Fruit fly (Drosophila melanogaster) whole organism, embryonic: ENCODE results near the gene Vps13D.
A peak's percentile ranks its signal among the peaks of the same experiment; 100 is the strongest.

Experiments used
- BEAF-32 ChIP-seq: fragments of 200-800 bp; sonication (Bioruptor generic); optimal IDR thresholded peaks from 3 replicates; lab custom pipeline; 2017; ENCODE audit warnings: missing biosample characterization, missing genetic modification characterization, mild to moderate bottlenecking, moderate library complexity, missing genetic modification reagents
- CG10147 ChIP-seq: fragments of 200-800 bp; sonication (Bioruptor generic); optimal IDR thresholded peaks from 2 replicates; lab custom pipeline; 2019; ENCODE audit warnings: missing biosample characterization, mild to moderate bottlenecking, missing genetic modification characterization, moderate library complexity
- CG11695 ChIP-seq: fragments of 200-800 bp; sonication (Bioruptor generic); IDR thresholded peaks from 3 replicates; pipeline ENCODE4 v1.3.6; 2022; ENCODE audit warnings: missing biosample characterization, missing genetic modification characterization
- CG11696 ChIP-seq: fragments of 200-800 bp; sonication (Bioruptor generic); IDR thresholded peaks from 2 replicates; pipeline ENCODE4 v1.3.6; 2022; ENCODE audit warnings: missing biosample characterization, missing genetic modification characterization
- CG12236 ChIP-seq: fragments of 200-800 bp; sonication (Bioruptor generic); optimal IDR thresholded peaks from 2 replicates; lab custom pipeline; 2016; ENCODE audit warnings: missing biosample characterization, missing genetic modification characterization
- CG12391 ChIP-seq: fragments of 200-800 bp; sonication (Bioruptor generic); optimal IDR thresholded peaks from 3 replicates; lab custom pipeline; 2018; ENCODE audit warnings: missing biosample characterization, mild to moderate bottlenecking, missing genetic modification characterization, moderate library complexity
- CG15601 ChIP-seq: fragments of 200-800 bp; sonication (Bioruptor generic); optimal IDR thresholded peaks from 3 replicates; lab custom pipeline; 2019; ENCODE audit warnings: missing biosample characterization, mild to moderate bottlenecking, missing genetic modification characterization, moderate library complexity
- CG2889 ChIP-seq: fragments of 200-800 bp; sonication (Bioruptor generic); IDR thresholded peaks from 3 replicates; pipeline ENCODE4 v1.3.6; 2022; ENCODE audit warnings: missing biosample characterization, missing genetic modification characterization
- CG3163 ChIP-seq: fragments of 200-800 bp; sonication (Bioruptor generic); optimal IDR thresholded peaks from 3 replicates; lab custom pipeline; 2016; ENCODE audit warnings: missing biosample characterization, missing genetic modification characterization
- CG3281 ChIP-seq: fragments of 200-800 bp; sonication (Bioruptor generic); optimal IDR thresholded peaks from 3 replicates; lab custom pipeline; 2017; ENCODE audit warnings: missing biosample characterization, mild to moderate bottlenecking, missing genetic modification characterization
- CG34422 ChIP-seq: fragments of 200-800 bp; sonication (Bioruptor generic); IDR thresholded peaks from 3 replicates; pipeline ENCODE4 v1.3.6; 2022; ENCODE audit warnings: missing biosample characterization, missing genetic modification characterization
- CG4328 ChIP-seq: fragments of 200-800 bp; sonication (Bioruptor generic); optimal IDR thresholded peaks from 3 replicates; lab custom pipeline; 2017; ENCODE audit warnings: missing biosample characterization, missing genetic modification reagents, missing genetic modification characterization
- CG7745 ChIP-seq: fragments of 200-800 bp; sonication (Bioruptor generic); optimal IDR thresholded peaks from 2 replicates; lab custom pipeline; 2018; ENCODE audit warnings: missing biosample characterization, mild to moderate bottlenecking, missing genetic modification characterization, moderate library complexity
- CG7928 ChIP-seq: fragments of 200-800 bp; sonication (Bioruptor generic); optimal IDR thresholded peaks from 2 replicates; lab custom pipeline; 2017; ENCODE audit warnings: missing biosample characterization, mild to moderate bottlenecking, missing genetic modification characterization
- CG8089 ChIP-seq: fragments of 200-800 bp; sonication (Bioruptor generic); optimal IDR thresholded peaks from 3 replicates; lab custom pipeline; 2016; ENCODE audit warnings: missing biosample characterization, missing genetic modification characterization
- CG9797 ChIP-seq: fragments of 200-800 bp; sonication (Bioruptor generic); optimal IDR thresholded peaks from 3 replicates; lab custom pipeline; 2018; ENCODE audit warnings: missing biosample characterization, mild to moderate bottlenecking, missing genetic modification characterization
- CrebB ChIP-seq: fragments of 200-800 bp; sonication (Bioruptor generic); optimal IDR thresholded peaks from 3 replicates; lab custom pipeline; 2018; ENCODE audit warnings: missing biosample characterization, mild to moderate bottlenecking, missing genetic modification characterization
- Dfd ChIP-seq, 2 experiments: fragments of >200 bp; optimal IDR thresholded peaks; 2 replicates each; lab custom pipeline; 2017; ENCODE audit warnings: missing biosample characterization in 2 of 2, missing genetic modification characterization in 2 of 2
- Dll ChIP-seq: fragments of 200-800 bp; sonication (Bioruptor generic); IDR thresholded peaks from 4 replicates; pipeline ENCODE4 v1.3.6; 2022; ENCODE audit warnings: missing biosample characterization, missing genetic modification characterization; ENCODE audit not compliant: partially characterized antibody
- Dref ChIP-seq: fragments of 200-800 bp; sonication (Bioruptor generic); IDR thresholded peaks from 2 replicates; pipeline ENCODE4 v1.3.6; 2022; ENCODE audit warnings: missing biosample characterization, missing genetic modification characterization
- Eip74EF ChIP-seq, 2 experiments: fragments of 200-800 bp in 1 of 2; fragments of >200 bp in 1 of 2; sonication (Bioruptor generic) in 1 of 2; optimal IDR thresholded peaks; 2 replicates each; lab custom pipeline; 2017 to 2019; ENCODE audit warnings: missing biosample characterization in 2 of 2, missing genetic modification characterization in 2 of 2, mild to moderate bottlenecking in 1 of 2, moderate library complexity in 1 of 2
- Elba2 ChIP-seq: fragments of 200-800 bp; sonication (Bioruptor generic); optimal IDR thresholded peaks from 3 replicates; lab custom pipeline; 2016; ENCODE audit warnings: missing biosample characterization, missing genetic modification characterization
- Ets97D ChIP-seq: fragments of 200-800 bp; sonication (Bioruptor generic); optimal IDR thresholded peaks from 3 replicates; lab custom pipeline; 2016; ENCODE audit warnings: missing biosample characterization, missing genetic modification characterization
- Jarid2 ChIP-seq: fragments of 200-800 bp; sonication (Bioruptor generic); optimal IDR thresholded peaks from 3 replicates; lab custom pipeline; 2017; ENCODE audit warnings: mild to moderate bottlenecking, missing biosample characterization, missing genetic modification reagents, missing genetic modification characterization
- Side ChIP-seq: fragments of 200-800 bp; sonication (Bioruptor generic); optimal IDR thresholded peaks from 2 replicates; lab custom pipeline; 2016; ENCODE audit warnings: missing biosample characterization, missing genetic modification characterization
- Sry-δ ChIP-seq: fragments of 200-800 bp; sonication (Bioruptor generic); optimal IDR thresholded peaks from 2 replicates; lab custom pipeline; 2016; ENCODE audit warnings: missing biosample characterization, missing genetic modification characterization
- abd-A ChIP-seq: fragments of 200-800 bp; sonication (Bioruptor generic); optimal IDR thresholded peaks from 3 replicates; lab custom pipeline; 2019; ENCODE audit warnings: missing biosample characterization, mild to moderate bottlenecking, missing genetic modification characterization, moderate library complexity
- ac ChIP-seq: fragments of 200-800 bp; sonication (Bioruptor generic); optimal IDR thresholded peaks from 3 replicates; lab custom pipeline; 2017; ENCODE audit warnings: missing biosample characterization, mild to moderate bottlenecking, missing genetic modification characterization
- ara ChIP-seq: fragments of 200-800 bp; sonication (Bioruptor generic); IDR thresholded peaks from 2 replicates; pipeline ENCODE4 v1.3.6; 2022; ENCODE audit warnings: missing biosample characterization, missing genetic modification characterization
- bab2 ChIP-seq: fragments of 200-800 bp; sonication (Bioruptor generic); optimal IDR thresholded peaks from 2 replicates; lab custom pipeline; 2016; ENCODE audit warnings: missing biosample characterization, missing genetic modification characterization
- bbx ChIP-seq: fragments of 200-800 bp; sonication (Bioruptor generic); IDR thresholded peaks from 2 replicates; pipeline ENCODE4 v1.3.6; 2022; ENCODE audit warnings: missing biosample characterization, missing genetic modification characterization; ENCODE audit not compliant: partially characterized antibody
- br ChIP-seq: fragments of >200 bp; optimal IDR thresholded peaks from 2 replicates; lab custom pipeline; 2017
- crc ChIP-seq: fragments of 200-800 bp; sonication (Bioruptor generic); optimal IDR thresholded peaks from 2 replicates; lab custom pipeline; 2016; ENCODE audit warnings: missing biosample characterization, missing genetic modification characterization
- dpn ChIP-seq, 2 experiments: fragments of 200-800 bp; sonication (Bioruptor generic); optimal IDR thresholded peaks; 3 replicates each; lab custom pipeline; 2016; ENCODE audit warnings: missing biosample characterization in 2 of 2, missing genetic modification characterization in 2 of 2
- emc ChIP-seq: fragments of 200-800 bp; sonication (Bioruptor generic); optimal IDR thresholded peaks from 2 replicates; lab custom pipeline; 2016; ENCODE audit warnings: missing biosample characterization, missing genetic modification characterization
- gce ChIP-seq: fragments of 200-800 bp; sonication (Bioruptor generic); IDR thresholded peaks from 3 replicates; pipeline ENCODE4 v1.3.6; 2022; ENCODE audit warnings: missing biosample characterization, missing genetic modification characterization
- hb ChIP-seq: fragments of 200-800 bp; sonication (Bioruptor generic); IDR thresholded peaks from 3 replicates; pipeline ENCODE4 v1.3.6; 2022; ENCODE audit warnings: missing biosample characterization, missing genetic modification characterization; ENCODE audit not compliant: partially characterized antibody
- hbn ChIP-seq: fragments of 200-800 bp; sonication (Bioruptor generic); IDR thresholded peaks from 2 replicates; pipeline ENCODE4 v1.3.6; 2022; ENCODE audit warnings: missing biosample characterization, missing genetic modification characterization; ENCODE audit not compliant: partially characterized antibody
- hth ChIP-seq: fragments of >200 bp; optimal IDR thresholded peaks from 2 replicates; lab custom pipeline; 2017; ENCODE audit warnings: inconsistent platforms
- jigr1 ChIP-seq: fragments of 200-800 bp; sonication (Bioruptor generic); IDR thresholded peaks from 3 replicates; pipeline ENCODE4 v1.3.6; 2022; ENCODE audit warnings: missing biosample characterization, missing genetic modification characterization
- kni ChIP-seq: fragments of 200-800 bp; sonication (Bioruptor generic); optimal IDR thresholded peaks from 3 replicates; lab custom pipeline; 2017; ENCODE audit warnings: mild to moderate bottlenecking, missing biosample characterization, missing genetic modification reagents, missing genetic modification characterization
- knrl ChIP-seq: fragments of 200-800 bp; sonication (Bioruptor generic); IDR thresholded peaks from 3 replicates; pipeline ENCODE4 v1.3.6; 2022; ENCODE audit warnings: missing biosample characterization, missing genetic modification characterization; ENCODE audit not compliant: partially characterized antibody
- nerfin-2 ChIP-seq: fragments of 200-800 bp; sonication (Bioruptor generic); IDR thresholded peaks from 2 replicates; pipeline ENCODE4 v1.3.6; 2022; ENCODE audit warnings: missing biosample characterization, missing genetic modification characterization; ENCODE audit not compliant: partially characterized antibody
- onecut ChIP-seq: fragments of 200-800 bp; sonication (Bioruptor generic); IDR thresholded peaks from 2 replicates; pipeline ENCODE4 v1.3.6; 2022; ENCODE audit warnings: missing biosample characterization, missing genetic modification characterization
- org-1 ChIP-seq: fragments of 200-800 bp; sonication (Bioruptor generic); optimal IDR thresholded peaks from 2 replicates; lab custom pipeline; 2017; ENCODE audit warnings: missing biosample characterization, missing genetic modification characterization
- peb ChIP-seq: fragments of 200-800 bp; sonication (Bioruptor generic); IDR thresholded peaks from 2 replicates; pipeline ENCODE4 v1.3.6; 2022; ENCODE audit warnings: missing biosample characterization, missing genetic modification characterization
- ssp ChIP-seq: fragments of 200-800 bp; sonication (Bioruptor generic); IDR thresholded peaks from 2 replicates; pipeline ENCODE4 v1.3.6; 2022; ENCODE audit warnings: missing biosample characterization, missing genetic modification characterization
- tll ChIP-seq, 2 experiments: fragments of 200-800 bp in 1 of 2; fragments of >200 bp in 1 of 2; sonication (Bioruptor generic) in 1 of 2; optimal IDR thresholded peaks; 2 replicates each; lab custom pipeline; 2017 to 2019; ENCODE audit warnings: missing biosample characterization in 2 of 2, missing genetic modification characterization in 2 of 2, mild to moderate bottlenecking in 1 of 2, moderate library complexity in 1 of 2
- zf30C ChIP-seq: fragments of 200-800 bp; sonication (Bioruptor generic); optimal IDR thresholded peaks from 3 replicates; lab custom pipeline; 2018; ENCODE audit warnings: missing biosample characterization, mild to moderate bottlenecking, missing genetic modification characterization

Gene Vps13D

dm6 chr3L:12804730-12805170, 49.9 kb downstream of the Vps13D start, which contains the start of gene Atg1 (continued):
- TF ChIP-seq CG34422 (GFP tag; lab: Robert Waterston, UW) (peak; percentile 36; the same call in 1 of the 3 replicates), CG12391 (tag; lab: Kevin White, UChicago) (no peak), ssp (GFP tag; lab: Robert Waterston, UW) (no peak), CG2889 (GFP tag; lab: Robert Waterston, UW) (no peak), nerfin-2 (GFP tag; lab: Robert Waterston, UW) (peak; percentile 19; the same call in 1 of the 2 replicates), Dref (GFP tag; lab: Robert Waterston, UW) (no peak), gce (GFP tag; lab: Robert Waterston, UW) (no peak), org-1 (no peak), br (lab: Kevin White, UChicago) (no peak), CG11695 (GFP tag; lab: Robert Waterston, UW) (0 out of 3 replicates have a peak, but pooled peaks have one; percentile 33), onecut (GFP tag; lab: Robert Waterston, UW) (no peak; the same call in 1 of the 2 replicates), CG11696 (no peak), Ets97D (GFP tag; lab: Kevin White, UChicago) (no peak), CG3281 (GFP tag; lab: Kevin White, UChicago) (no peak), abd-A (tag; lab: Kevin White, UChicago) (no peak), Side (GFP tag; lab: Kevin White, UChicago) (peak; percentile 38), peb (GFP tag; lab: Robert Waterston, UW) (no peak), emc (GFP tag; lab: Kevin White, UChicago) (no peak)

dm6 chr3L:12805660-12806289, 50.9 kb downstream of the Vps13D start, which contains the start of gene Sap130:
Gene Sap130, plus strand, starts transcription at chr3L:12805902.
- TF ChIP-seq CG8089 = no peak
- TF ChIP-seq CG12236 (GFP tag; lab: Kevin White, UChicago) = no peak
- TF ChIP-seq CG7745 (tag; lab: Kevin White, UChicago) = no peak
- TF ChIP-seq kni (GFP tag; lab: Kevin White, UChicago) = no peak
- no peak for TF ChIP-seq CrebB (tag; lab: Kevin White, UChicago)
- no peak for TF ChIP-seq jigr1 (GFP tag; lab: Robert Waterston, UW)
- TF ChIP-seq Sry-δ (GFP tag; lab: Kevin White, UChicago) = no peak
- no peak for TF ChIP-seq Elba2
- TF ChIP-seq CG9797 (GFP tag; lab: Kevin White, UChicago) = peak; percentile 30
- no peak for TF ChIP-seq bab2
- TF ChIP-seq Dfd (GFP tag; optimal IDR thresholded peaks at IDR 0.05; lab: Kevin White, UChicago) = no peak
- TF ChIP-seq CG7928 (GFP tag; lab: Kevin White, UChicago) = no peak
- TF ChIP-seq zf30C (GFP tag; lab: Kevin White, UChicago) = no peak
- TF ChIP-seq Eip74EF (GFP tag; optimal IDR thresholded peaks at IDR 0.05; lab: Kevin White, UChicago) = no peak
- 0 out of 2 replicates have a peak, but pooled peaks have one; percentile 5 for TF ChIP-seq bbx (GFP tag; lab: Robert Waterston, UW)
- TF ChIP-seq ac (GFP tag; lab: Kevin White, UChicago) = no peak
- TF ChIP-seq knrl = 0 out of 3 replicates have a peak, but pooled peaks have one; percentile 13
- TF ChIP-seq Jarid2 = no peak
- no peak for TF ChIP-seq crc (GFP tag; lab: Kevin White, UChicago)
- no peak for TF ChIP-seq hb (GFP tag; lab: Robert Waterston, UW)
- TF ChIP-seq CG15601 = no peak
- peak; percentile 35 for TF ChIP-seq CG10147 (GFP tag; lab: Kevin White, UChicago)
- no peak for TF ChIP-seq CG4328 (GFP tag; lab: Kevin White, UChicago)
- TF ChIP-seq ara (GFP tag; lab: Robert Waterston, UW) = no peak
- peak; percentile 57 for TF ChIP-seq BEAF-32 (GFP tag; lab: Kevin White, UChicago)
- no peak for TF ChIP-seq hth (lab: Kevin White, UChicago)
- TF ChIP-seq CG3163 (GFP tag; lab: Kevin White, UChicago) = peak; percentile 31
- TF ChIP-seq tll (GFP tag; optimal IDR thresholded peaks at IDR 0.05; lab: Kevin White, UChicago) = no peak
- TF ChIP-seq dpn (GFP tag; optimal IDR thresholded peaks at IDR 0.05; lab: Kevin White, UChicago) = no peak
- 0 out of 2 replicates have a peak, but pooled peaks have one; percentile 16 for TF ChIP-seq hbn (GFP tag; lab: Robert Waterston, UW)
- TF ChIP-seq Dll (GFP tag; lab: Robert Waterston, UW) = 0 out of 4 replicates have a peak, but pooled peaks have one; percentile 41
